Worm (Caenorhabditis elegans): ENCODE results near the gene thn-2.

thn-2 gene

DNA sequence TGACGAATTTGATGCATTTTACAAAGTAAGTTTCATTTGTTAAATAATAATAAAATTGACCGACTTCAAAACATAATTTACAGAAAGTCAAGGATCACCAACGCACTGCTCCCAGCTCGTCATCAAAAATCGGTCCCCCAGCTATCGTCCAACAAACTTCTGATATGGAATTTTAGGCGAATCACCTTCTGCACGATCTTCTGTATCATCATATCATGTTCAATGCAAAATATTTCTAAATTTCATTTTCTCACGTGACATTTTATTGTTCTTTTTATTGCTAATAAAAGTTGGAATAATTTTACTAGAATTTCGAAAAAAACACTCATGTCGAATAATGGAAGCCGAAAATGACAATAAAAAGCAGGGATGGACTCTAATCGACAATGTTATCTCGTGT is 27.2 kb downstream of the thn-2 start, which contains the start of gene acl-13:
acl-13 (plus strand) TSS at position 301 of the 400 bp plus-strand sequence.
- TF ChIP-seq dao-5 (tag; optimal IDR thresholded peaks at IDR 0.05) (no peak), him-1 (tag; optimal IDR thresholded peaks at IDR 0.05) (no peak), W03F9.2 (tag; optimal IDR thresholded peaks at IDR 0.05) (no peak)

- no peak for TF ChIP-seq him-1 (tag; optimal IDR thresholded peaks at IDR 0.05)
- no peak for TF ChIP-seq W03F9.2 (tag; optimal IDR thresholded peaks at IDR 0.05)
- no peak for TF ChIP-seq dao-5 (tag; optimal IDR thresholded peaks at IDR 0.05)
These were observed 31.6 kb downstream of the thn-2 start for ce11 chrIV:12414601-12415000.

ce11 chrIV:12416629-12417404 is 33.8 kb downstream of the thn-2 start:
- TF ChIP-seq W03F9.2 (tag; optimal IDR thresholded peaks at IDR 0.05) (no peak), him-1 (tag; optimal IDR thresholded peaks at IDR 0.05) (no peak), dao-5 (tag; optimal IDR thresholded peaks at IDR 0.05) (no peak)

- TF ChIP-seq W03F9.2 (tag; optimal IDR thresholded peaks at IDR 0.05) (no peak), him-1 (tag; optimal IDR thresholded peaks at IDR 0.05) (peak; percentile 52), dao-5 (tag; optimal IDR thresholded peaks at IDR 0.05) (peak; percentile 36)
These were observed 34.7 kb downstream of the thn-2 start, which contains the start of gene F08G5.3 for ce11 chrIV:12417536-12418195. Gene F08G5.3, minus strand, starts transcription at chrIV:12417586.

DNA sequence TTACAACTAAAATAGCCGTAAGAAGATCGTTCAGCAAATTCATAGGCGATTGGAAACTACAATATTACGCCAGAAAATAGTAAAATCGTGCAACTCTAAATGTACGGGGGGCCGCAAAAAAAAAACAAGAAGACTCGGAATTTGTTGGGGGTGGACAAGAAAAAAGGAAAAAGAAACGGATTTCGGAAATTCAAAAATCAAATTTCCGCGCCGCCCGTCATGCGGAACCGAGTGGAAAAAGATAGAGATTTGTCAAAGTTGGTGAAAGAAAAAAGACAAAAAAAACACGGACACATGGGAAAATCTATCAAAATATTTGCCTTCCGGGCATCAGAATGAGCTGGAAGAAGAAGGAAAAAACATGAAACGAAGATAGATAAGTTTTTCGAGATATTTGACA is 36.3 kb downstream of the thn-2 start:
- no peak for TF ChIP-seq him-1 (tag; optimal IDR thresholded peaks at IDR 0.05)
- no peak for TF ChIP-seq W03F9.2 (tag; optimal IDR thresholded peaks at IDR 0.05)
- TF ChIP-seq dao-5 (tag; optimal IDR thresholded peaks at IDR 0.05) = no peak

DNA sequence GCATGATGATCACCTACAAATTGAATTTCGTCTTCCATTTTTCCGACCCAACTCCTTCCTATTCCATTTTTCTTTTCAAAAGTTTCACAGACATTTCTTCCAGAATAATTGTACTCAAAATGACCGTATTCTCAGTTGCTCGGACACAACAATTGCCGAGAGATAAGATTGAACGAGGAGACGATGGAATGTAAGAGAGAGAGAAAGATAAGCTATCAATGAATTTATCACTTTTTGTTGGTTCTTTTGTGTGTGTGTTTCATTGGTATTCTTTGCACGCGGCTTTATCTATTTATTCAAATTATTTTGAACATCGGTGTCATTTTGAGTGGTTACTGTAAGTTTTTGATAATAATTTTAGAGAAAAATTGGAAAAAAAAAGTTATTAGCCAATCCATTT is 37.5 kb downstream of the thn-2 start, which contains the start of gene ugt-65:
ugt-65 (plus strand) TSS at position 229 of the 400 bp plus-strand sequence.
- TF ChIP-seq W03F9.2 (tag; optimal IDR thresholded peaks at IDR 0.05) (no peak), him-1 (tag; optimal IDR thresholded peaks at IDR 0.05) (no peak), dao-5 (tag; optimal IDR thresholded peaks at IDR 0.05) (no peak)

DNA sequence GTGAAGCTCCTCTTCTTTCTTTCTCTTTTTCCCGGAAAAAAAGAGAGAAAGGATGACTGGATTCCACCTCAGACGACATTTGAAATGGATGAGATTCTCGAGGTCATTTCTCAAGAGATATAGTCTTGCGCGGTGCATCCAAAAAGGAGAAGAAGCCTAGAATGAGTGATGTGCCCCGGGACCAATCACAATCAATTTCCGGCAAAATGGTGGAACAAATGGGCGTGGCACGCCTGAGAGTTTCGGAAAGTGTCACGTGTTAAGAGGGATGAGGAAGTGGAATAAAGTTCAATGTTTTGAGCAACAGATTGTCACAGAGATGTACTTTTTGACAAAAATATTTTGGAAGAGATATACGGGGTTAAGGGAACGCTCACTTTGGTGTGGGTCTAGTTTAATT is 42.6 kb downstream of the thn-2 start:
- TF ChIP-seq him-1 (tag; optimal IDR thresholded peaks at IDR 0.05) (no peak), dao-5 (tag; optimal IDR thresholded peaks at IDR 0.05) (no peak), W03F9.2 (tag; optimal IDR thresholded peaks at IDR 0.05) (no peak)

ce11 chrIV:12427687-12428284 is 44.8 kb downstream of the thn-2 start:
- TF ChIP-seq dao-5 (tag; optimal IDR thresholded peaks at IDR 0.05) = no peak
- TF ChIP-seq him-1 (tag; optimal IDR thresholded peaks at IDR 0.05) = no peak
- no peak for TF ChIP-seq W03F9.2 (tag; optimal IDR thresholded peaks at IDR 0.05)

- TF ChIP-seq dao-5 (tag; optimal IDR thresholded peaks at IDR 0.05) (no peak), him-1 (tag; optimal IDR thresholded peaks at IDR 0.05) (no peak), W03F9.2 (tag; optimal IDR thresholded peaks at IDR 0.05) (no peak)
These were observed 45.5 kb downstream of the thn-2 start, which contains the start of gene col-130 for ce11 chrIV:12428467-12428866. Gene col-130, minus strand, starts transcription at chrIV:12428516.

DNA sequence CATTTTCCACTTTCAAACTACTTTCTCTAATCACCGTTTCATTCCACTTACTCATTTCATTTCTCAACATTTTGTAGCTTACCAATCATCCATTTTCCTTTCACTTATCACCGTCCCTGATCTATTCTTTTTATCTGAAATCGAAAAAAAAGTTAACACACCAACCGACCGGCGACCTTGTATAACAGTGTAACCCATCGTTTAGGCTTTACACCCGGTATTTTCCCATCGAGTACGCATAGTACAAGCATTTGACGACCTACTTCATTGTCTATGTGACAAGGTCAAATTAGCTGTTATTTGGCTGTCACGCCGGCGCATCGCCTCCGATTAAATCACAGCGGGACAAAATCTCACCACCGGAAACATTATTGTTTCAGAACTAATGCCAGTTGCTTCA is 46.5 kb downstream of the thn-2 start:
- no peak for TF ChIP-seq W03F9.2 (tag; optimal IDR thresholded peaks at IDR 0.05)
- TF ChIP-seq him-1 (tag; optimal IDR thresholded peaks at IDR 0.05) = no peak
- TF ChIP-seq dao-5 (tag; optimal IDR thresholded peaks at IDR 0.05) = no peak

- TF ChIP-seq him-1 (tag; optimal IDR thresholded peaks at IDR 0.05) (no peak), W03F9.2 (tag; optimal IDR thresholded peaks at IDR 0.05) (no peak), dao-5 (tag; optimal IDR thresholded peaks at IDR 0.05) (no peak)
These were observed 48.8 kb downstream of the thn-2 start for ce11 chrIV:12431755-12432154.

DNA sequence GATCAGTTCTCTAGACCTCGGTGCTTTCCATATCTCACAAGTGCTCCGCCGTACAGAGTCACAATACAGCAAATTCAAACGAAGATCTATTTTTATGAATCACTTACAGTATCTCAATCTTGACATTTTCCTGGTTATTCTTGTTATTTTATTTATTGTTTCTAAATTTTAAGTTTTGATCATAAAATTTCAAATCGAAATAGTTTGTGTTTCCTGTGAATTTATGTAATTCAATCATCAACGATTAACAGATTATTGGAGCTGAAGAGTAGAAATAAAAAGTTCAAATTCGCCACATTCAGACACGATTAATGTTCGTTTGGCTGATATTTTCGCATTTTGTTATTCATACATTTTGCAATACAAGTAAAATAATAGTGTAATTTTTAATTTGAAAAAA is 49.4 kb downstream of the thn-2 start, which contains the start of gene clec-184:
clec-184 (plus strand) TSS at position 301 of the 400 bp plus-strand sequence.
- TF ChIP-seq him-1 (tag; optimal IDR thresholded peaks at IDR 0.05) (no peak), W03F9.2 (tag; optimal IDR thresholded peaks at IDR 0.05) (no peak)

All from whole organism, L4/young adult.